Worm (Caenorhabditis elegans) whole organism, L4 larva: ENCODE results near the gene coa-7.
A peak's percentile ranks its signal among the peaks of the same experiment; 100 is the strongest.

Experiments
- D1046.2 ChIP-seq: fragments of 200-800 bp; sonication (Bioruptor generic); IDR thresholded peaks from 2 replicates; pipeline ENCODE4 v1.3.6; 2022; ENCODE audit warnings: missing genetic modification characterization, missing compliant biosample characterization
- F10B5.3 ChIP-seq: sonication (generic microtip); optimal IDR thresholded peaks from 2 replicates; lab custom pipeline; 2016; ENCODE audit warnings: mild to moderate bottlenecking, missing genetic modification characterization, missing compliant biosample characterization
- F49E8.2 ChIP-seq: sonication (generic microtip); optimal IDR thresholded peaks from 2 replicates; lab custom pipeline; 2016; ENCODE audit warnings: missing compliant biosample characterization, mild to moderate bottlenecking, missing genetic modification characterization, borderline replicate concordance
- T20F7.1 ChIP-seq: fragments of 200-800 bp; sonication (Bioruptor generic); optimal IDR thresholded peaks from 2 replicates; lab custom pipeline; 2018; ENCODE audit warnings: mild to moderate bottlenecking, missing genetic modification characterization, missing compliant biosample characterization
- Y105C5A.15 ChIP-seq: fragments of 200-800 bp; sonication (Bioruptor generic); IDR thresholded peaks from 2 replicates; pipeline ENCODE4 v1.3.6; 2022; ENCODE audit warnings: missing genetic modification characterization, missing compliant biosample characterization
- Y5F2A.4 ChIP-seq: fragments of 200-800 bp; sonication (Bioruptor generic); optimal IDR thresholded peaks from 2 replicates; lab custom pipeline; 2018; ENCODE audit warnings: mild to moderate bottlenecking, missing genetic modification characterization, missing compliant biosample characterization
- Y75B8A.6 ChIP-seq: fragments of 200-800 bp; sonication (Bioruptor generic); IDR thresholded peaks from 2 replicates; pipeline ENCODE4 v1.3.6; 2022; ENCODE audit warnings: missing genetic modification reagents, missing genetic modification characterization, missing compliant biosample characterization
- aha-1 ChIP-seq: fragments of 150-350 bp; peaks from one replicate; lab custom pipeline; 2014; ENCODE audit warnings: missing biosample characterization, missing genetic modification characterization
- aly-2 ChIP-seq: sonication (generic microtip); optimal IDR thresholded peaks from 2 replicates; lab custom pipeline; 2018; ENCODE audit warnings: missing biosample characterization, missing genetic modification characterization
- arid-1 ChIP-seq: fragments of 200-800 bp; sonication (Bioruptor generic); conservative IDR thresholded peaks from 2 replicates; pipeline ENCODE4 v1.3.6; 2022; ENCODE audit warnings: missing genetic modification reagents, missing genetic modification characterization, missing compliant biosample characterization
- attf-4 ChIP-seq: sonication (generic microtip); optimal IDR thresholded peaks from 3 replicates; lab custom pipeline; 2017; ENCODE audit warnings: missing biosample characterization, missing genetic modification characterization
- ceh-20 ChIP-seq: fragments of 200-800 bp; sonication (Bioruptor generic); IDR thresholded peaks from 2 replicates; pipeline ENCODE4 v1.3.6; 2022; ENCODE audit warnings: missing genetic modification reagents, missing genetic modification characterization, missing compliant biosample characterization
- ceh-32 ChIP-seq: sonication (generic microtip); optimal IDR thresholded peaks from 2 replicates; lab custom pipeline; 2016; ENCODE audit warnings: mild to moderate bottlenecking, missing genetic modification characterization, missing compliant biosample characterization; ENCODE audit not compliant: poor library complexity
- ceh-44 ChIP-seq: fragments of 200-800 bp; sonication (Bioruptor generic); IDR thresholded peaks from 2 replicates; pipeline ENCODE4 v1.3.6; 2022; ENCODE audit warnings: missing genetic modification reagents, missing genetic modification characterization, missing compliant biosample characterization
- ceh-62 ChIP-seq: sonication (generic microtip); optimal IDR thresholded peaks from 2 replicates; lab custom pipeline; 2017; ENCODE audit warnings: missing biosample characterization, missing genetic modification characterization
- cey-2 ChIP-seq: sonication (generic microtip); optimal IDR thresholded peaks from 3 replicates; lab custom pipeline; 2017; ENCODE audit warnings: missing genetic modification characterization, mild to moderate bottlenecking, missing compliant biosample characterization, antibody characterized with exemption, borderline replicate concordance; ENCODE audit not compliant: insufficient read depth
- daf-12 ChIP-seq: fragments of 150-350 bp; optimal IDR thresholded peaks from 2 replicates; lab custom pipeline; 2014; ENCODE audit warnings: missing biosample characterization, missing genetic modification reagents, missing genetic modification characterization
- daf-16 ChIP-seq, 3 experiments: sonication (generic microtip); optimal IDR thresholded peaks; 2 replicates each; lab custom pipeline; 2016 to 2017; ENCODE audit warnings: missing genetic modification characterization in 3 of 3, missing genetic modification reagents in 3 of 3, mild to moderate bottlenecking in 2 of 3, missing compliant biosample characterization in 2 of 3, missing biosample characterization in 1 of 3, moderate library complexity in 1 of 3
- daf-8 ChIP-seq: fragments of 200-800 bp; sonication (Bioruptor generic); IDR thresholded peaks from 2 replicates; pipeline ENCODE4 v1.3.6; 2022; ENCODE audit warnings: missing genetic modification characterization, missing compliant biosample characterization
- duxl-1 ChIP-seq: sonication (generic microtip); optimal IDR thresholded peaks from 2 replicates; lab custom pipeline; 2016; ENCODE audit warnings: mild to moderate bottlenecking, missing genetic modification characterization, moderate library complexity, missing compliant biosample characterization; ENCODE audit not compliant: poor library complexity
- egl-27 ChIP-seq: sonication (generic microtip); optimal IDR thresholded peaks from 3 replicates; lab custom pipeline; 2017; ENCODE audit warnings: missing biosample characterization, missing genetic modification reagents, missing genetic modification characterization
- egl-43 ChIP-seq: fragments of 200-800 bp; sonication (Bioruptor generic); IDR thresholded peaks from 2 replicates; pipeline ENCODE4 v1.3.6; 2022; ENCODE audit warnings: missing genetic modification reagents, missing genetic modification characterization, missing compliant biosample characterization
- fos-1 ChIP-seq: fragments of 150-350 bp; optimal IDR thresholded peaks from 2 replicates; lab custom pipeline; 2014; ENCODE audit warnings: missing biosample characterization, missing genetic modification characterization
- gei-8 ChIP-seq: fragments of 200-800 bp; sonication (Bioruptor generic); optimal IDR thresholded peaks from 2 replicates; lab custom pipeline; 2018; ENCODE audit warnings: mild to moderate bottlenecking, missing genetic modification characterization, missing compliant biosample characterization
- hif-1 ChIP-seq, 2 experiments: sonication (generic microtip); optimal IDR thresholded peaks; 2 replicates each; lab custom pipeline; 2016 to 2017; ENCODE audit warnings: missing compliant biosample characterization in 2 of 2, missing genetic modification characterization in 2 of 2, missing genetic modification reagents in 2 of 2, missing genotype in 2 of 2, mild to moderate bottlenecking in 1 of 2
- hlh-30 ChIP-seq: sonication (generic microtip); optimal IDR thresholded peaks from 2 replicates; lab custom pipeline; 2017; ENCODE audit warnings: antibody characterized with exemption, mild to moderate bottlenecking, missing genetic modification characterization, missing compliant biosample characterization; ENCODE audit not compliant: insufficient read depth
- jun-1 ChIP-seq: fragments of 150-350 bp; optimal IDR thresholded peaks from 2 replicates; lab custom pipeline; 2014; ENCODE audit warnings: missing biosample characterization, missing genetic modification reagents, missing genetic modification characterization
- lin-13 ChIP-seq: fragments of 150-350 bp; optimal IDR thresholded peaks from 2 replicates; lab custom pipeline; 2014; ENCODE audit warnings: missing biosample characterization, missing genetic modification reagents, missing genetic modification characterization
- lin-15B ChIP-seq: fragments of 150-350 bp; sonication (generic microtip); optimal IDR thresholded peaks from 3 replicates; lab custom pipeline; 2014; ENCODE audit warnings: missing biosample characterization, missing genetic modification characterization
- lir-3 ChIP-seq: sonication (generic microtip); optimal IDR thresholded peaks from 2 replicates; lab custom pipeline; 2016; ENCODE audit warnings: mild to moderate bottlenecking, missing genetic modification characterization, missing compliant biosample characterization
- lsy-2 ChIP-seq, 2 experiments: fragments of 150-350 bp in 1 of 2; sonication (generic microtip) in 1 of 2; optimal IDR thresholded peaks; 2 replicates each; lab custom pipeline; 2014 to 2017; ENCODE audit warnings: missing biosample characterization in 2 of 2, missing genetic modification characterization in 2 of 2
- madf-9 ChIP-seq: fragments of 200-800 bp; sonication (Bioruptor generic); conservative IDR thresholded peaks from 2 replicates; pipeline ENCODE4 v1.3.6; 2022; ENCODE audit warnings: missing genetic modification reagents, missing genetic modification characterization, missing compliant biosample characterization
- mep-1 ChIP-seq: fragments of 150-350 bp; sonication (generic microtip); optimal IDR thresholded peaks from 3 replicates; lab custom pipeline; 2014; ENCODE audit warnings: missing biosample characterization, missing genetic modification characterization
- mes-2 ChIP-seq: sonication (generic microtip); optimal IDR thresholded peaks from 2 replicates; lab custom pipeline; 2016; ENCODE audit warnings: missing genotype, mild to moderate bottlenecking, missing genetic modification characterization, missing compliant biosample characterization; ENCODE audit not compliant: poor library complexity, severe bottlenecking
- nhr-111 ChIP-seq: fragments of 200-800 bp; sonication (Bioruptor generic); optimal IDR thresholded peaks from 2 replicates; lab custom pipeline; 2018; ENCODE audit warnings: mild to moderate bottlenecking, missing genetic modification characterization, missing compliant biosample characterization
- nhr-237 ChIP-seq: sonication (generic microtip); optimal IDR thresholded peaks from 2 replicates; lab custom pipeline; 2017; ENCODE audit warnings: missing biosample characterization, missing genetic modification characterization
- nhr-25 ChIP-seq: sonication (generic microtip); optimal IDR thresholded peaks from 2 replicates; lab custom pipeline; 2017; ENCODE audit warnings: missing genetic modification characterization, mild to moderate bottlenecking, missing compliant biosample characterization, antibody characterized with exemption, moderate library complexity, borderline replicate concordance; ENCODE audit not compliant: insufficient read depth
- nhr-41 ChIP-seq: fragments of 200-800 bp; sonication (Bioruptor generic); IDR thresholded peaks from 2 replicates; pipeline ENCODE4 v1.3.6; 2022; ENCODE audit warnings: missing genetic modification reagents, missing genetic modification characterization, missing compliant biosample characterization
- nhr-42 ChIP-seq: fragments of 200-800 bp; sonication (Bioruptor generic); IDR thresholded peaks from 2 replicates; pipeline ENCODE4 v1.3.6; 2022; ENCODE audit warnings: missing genetic modification characterization, missing compliant biosample characterization
- nhr-48 ChIP-seq: sonication (generic microtip); optimal IDR thresholded peaks from 2 replicates; lab custom pipeline; 2016; ENCODE audit warnings: mild to moderate bottlenecking, missing genetic modification characterization, missing compliant biosample characterization
- nhr-76 ChIP-seq: fragments of 150-350 bp; optimal IDR thresholded peaks from 2 replicates; lab custom pipeline; 2014; ENCODE audit warnings: missing biosample characterization, missing genetic modification characterization
- pha-4 ChIP-seq, 2 experiments: fragments of 150-350 bp in 1 of 2; fragments of 200-800 bp in 1 of 2; sonication (Bioruptor generic) in 1 of 2; IDR thresholded peaks in 1 of 2; optimal IDR thresholded peaks in 1 of 2; 2 replicates each; pipeline versions ENCODE4 v1.3.6 to Lab custom; 2014 to 2022; ENCODE audit warnings: missing genetic modification characterization in 2 of 2, missing genetic modification reagents in 2 of 2, missing biosample characterization in 1 of 2, missing compliant biosample characterization in 1 of 2
- snpc-1.2 ChIP-seq: fragments of 200-800 bp; sonication (Bioruptor generic); IDR thresholded peaks from 2 replicates; pipeline ENCODE4 v1.3.6; 2022; ENCODE audit warnings: missing genetic modification reagents, missing genetic modification characterization, missing compliant biosample characterization
- spr-1 ChIP-seq: sonication (generic microtip); optimal IDR thresholded peaks from 2 replicates; lab custom pipeline; 2016; ENCODE audit warnings: mild to moderate bottlenecking, missing genetic modification characterization, missing compliant biosample characterization
- unc-39 ChIP-seq: sonication (generic microtip); optimal IDR thresholded peaks from 2 replicates; lab custom pipeline; 2017; ENCODE audit warnings: missing biosample characterization, missing genetic modification characterization
- zfp-2 ChIP-seq: sonication (generic microtip); optimal IDR thresholded peaks from 2 replicates; lab custom pipeline; 2016; ENCODE audit warnings: mild to moderate bottlenecking, missing genetic modification characterization, missing compliant biosample characterization
- ztf-11 ChIP-seq: fragments of 150-350 bp; optimal IDR thresholded peaks from 2 replicates; lab custom pipeline; 2014; ENCODE audit warnings: missing biosample characterization, missing genetic modification characterization
- ztf-7 ChIP-seq: fragments of 150-350 bp; optimal IDR thresholded peaks from 2 replicates; lab custom pipeline; 2014; ENCODE audit warnings: missing biosample characterization, missing genetic modification characterization

The coa-7 gene

ce11 chrII:11634057-11634676 lies 16.8 kb downstream of the coa-7 start (continued):
- TF ChIP-seq mes-2 (tag; lab: Kevin White, UChicago), result peak; percentile 81
- TF ChIP-seq mep-1, result peak; percentile 93
- peak; percentile 73 for TF ChIP-seq duxl-1 (tag; lab: Kevin White, UChicago)
- TF ChIP-seq ceh-62 (tag; lab: Kevin White, UChicago), result no peak
- peak; percentile 74 for TF ChIP-seq spr-1 (tag; lab: Kevin White, UChicago)
- no peak for TF ChIP-seq egl-27
- TF ChIP-seq nhr-25 (tag; lab: Kevin White, UChicago), result peak; percentile 90
- TF ChIP-seq lir-3, result no peak
- TF ChIP-seq ztf-7 (tag; lab: Kevin White, UChicago), result peak; percentile 72
- TF ChIP-seq F10B5.3 (tag; lab: Kevin White, UChicago), result peak; percentile 44
- peak; percentile 22 to 90 for TF ChIP-seq hif-1 (tag; optimal IDR thresholded peaks at IDR 0.05; lab: Kevin White, UChicago)
- TF ChIP-seq D1046.2 (GFP tag; lab: Robert Waterston, UW), result 0 out of 2 replicates have a peak, but pooled peaks have one; percentile 40
- TF ChIP-seq gei-8, result peak; percentile 51
- peak; percentile 80 for TF ChIP-seq arid-1
- peak; percentile 98 for TF ChIP-seq hlh-30
- TF ChIP-seq F49E8.2 (tag; lab: Kevin White, UChicago), result no peak
- no peak for TF ChIP-seq lin-15B
- peak; percentile 61 for TF ChIP-seq jun-1 (tag; lab: Kevin White, UChicago)
- TF ChIP-seq Y105C5A.15 (GFP tag; lab: Robert Waterston, UW), result no peak
- TF ChIP-seq lsy-2 (tag; optimal IDR thresholded peaks at IDR 0.05; lab: Kevin White, UChicago), result peak; percentile 84 to 87
- TF ChIP-seq egl-43 (GFP tag; lab: Robert Waterston, UW), result peak; percentile 80
- no peak for TF ChIP-seq ztf-11
- peak; percentile 98 for TF ChIP-seq aha-1 (tag; lab: Kevin White, UChicago)
- TF ChIP-seq nhr-237 (tag; lab: Kevin White, UChicago), result peak; percentile 12
- no peak for TF ChIP-seq aly-2 (tag; lab: Kevin White, UChicago)
- no peak for TF ChIP-seq Y5F2A.4
- TF ChIP-seq cey-2 (tag; lab: Kevin White, UChicago), result peak; percentile 50
- no peak for TF ChIP-seq fos-1 (tag; lab: Kevin White, UChicago)
- TF ChIP-seq pha-4 (GFP tag; IDR thresholded peaks at IDR 0.05; lab: Robert Waterston, UW), result peak; percentile 80
- TF ChIP-seq pha-4 (tag; optimal IDR thresholded peaks at IDR 0.05; lab: Kevin White, UChicago), result no peak
- peak; percentile 80 for TF ChIP-seq nhr-48
- peak; percentile 66 for TF ChIP-seq lin-13
- TF ChIP-seq madf-9 (GFP tag; lab: Robert Waterston, UW), result no peak
- no peak for TF ChIP-seq snpc-1.2 (GFP tag; lab: Robert Waterston, UW)
- no peak for TF ChIP-seq Y75B8A.6 (GFP tag; lab: Robert Waterston, UW)
- TF ChIP-seq ceh-44 (GFP tag; lab: Robert Waterston, UW), result peak; percentile 64; the same call in 1 of the 2 replicates
- TF ChIP-seq attf-4 (tag; lab: Kevin White, UChicago), result no peak
- no peak for TF ChIP-seq T20F7.1 (GFP tag; lab: Kevin White, UChicago)
- peak; percentile 6 for TF ChIP-seq unc-39 (tag; lab: Kevin White, UChicago)
- TF ChIP-seq nhr-41 (GFP tag; lab: Robert Waterston, UW), result 0 out of 2 replicates have a peak, but pooled peaks have one; percentile 25
- no peak for TF ChIP-seq ceh-32 (tag; lab: Kevin White, UChicago)
- TF ChIP-seq daf-8 (GFP tag; lab: Robert Waterston, UW), result no peak
- peak; percentile 4 to 40 for TF ChIP-seq daf-16 (GFP tag; optimal IDR thresholded peaks at IDR 0.05; lab: Kevin White, UChicago)
- TF ChIP-seq daf-16 (tag; optimal IDR thresholded peaks at IDR 0.05; lab: Kevin White, UChicago), result peak; percentile 57
- TF ChIP-seq nhr-111, result no peak
- TF ChIP-seq zfp-2 (tag; lab: Kevin White, UChicago), result no peak
- TF ChIP-seq nhr-76, result no peak
- no peak for TF ChIP-seq daf-12 (tag; lab: Kevin White, UChicago)
- TF ChIP-seq nhr-42 (GFP tag; lab: Robert Waterston, UW), result 0 out of 2 replicates have a peak, but pooled peaks have one; percentile 51
- TF ChIP-seq ceh-20 (GFP tag; lab: Robert Waterston, UW), result peak; percentile 84; the same call in 1 of the 2 replicates
